Fruit fly (Drosophila melanogaster) whole organism, adult: Measurements from ENCODE around the gene AIF.

Experiments
- CG14711 ChIP-seq: fragments of 200-800 bp; sonication (Bioruptor generic); optimal IDR thresholded peaks from 2 replicates; lab custom pipeline; 2018; ENCODE audit warnings: missing biosample characterization, mild to moderate bottlenecking, missing genetic modification characterization, moderate library complexity
- CG1620 ChIP-seq: fragments of 200-800 bp; sonication (Bioruptor generic); optimal IDR thresholded peaks from 2 replicates; lab custom pipeline; 2016; ENCODE audit warnings: missing biosample characterization, missing genetic modification characterization
- Crg-1 ChIP-seq: fragments of 200-800 bp; sonication (Bioruptor generic); optimal IDR thresholded peaks from 2 replicates; lab custom pipeline; 2016; ENCODE audit warnings: missing biosample characterization, missing genetic modification characterization
- Mnt ChIP-seq: fragments of 200-800 bp; sonication (Bioruptor generic); optimal IDR thresholded peaks from 2 replicates; lab custom pipeline; 2016; ENCODE audit warnings: missing biosample characterization, mild to moderate bottlenecking, missing genetic modification characterization
- cnc ChIP-seq, 2 experiments: fragments of >200 bp; optimal IDR thresholded peaks; 2 replicates each; lab custom pipeline; 2017
- kay ChIP-seq: fragments of 200-800 bp; sonication (Bioruptor generic); peaks from one replicate; lab custom pipeline; 2016; ENCODE audit warnings: missing biosample characterization, missing genetic modification characterization, borderline replicate concordance
- toe ChIP-seq: fragments of 200-800 bp; sonication (Bioruptor generic); optimal IDR thresholded peaks from 2 replicates; lab custom pipeline; 2016; ENCODE audit warnings: missing biosample characterization, missing genetic modification characterization

dm6 chr2L:2178810-2179143 is 27.2 kb downstream of the AIF start:
- TF ChIP-seq kay (GFP tag; lab: Kevin White, UChicago) (no peak), toe (GFP tag; lab: Kevin White, UChicago) (no peak), CG1620 (GFP tag; lab: Kevin White, UChicago) (no peak), CG14711 (tag; lab: Kevin White, UChicago) (no peak), cnc (optimal IDR thresholded peaks at IDR 0.05; lab: Kevin White, UChicago) (no peak), Mnt (GFP tag; lab: Kevin White, UChicago) (no peak), Crg-1 (no peak)
